Worm (Caenorhabditis elegans): ENCODE results near the gene F10C1.1.

F10C1.1 gene

ce11 chrII:5785504-5785903 lies 11.5 kb downstream of the F10C1.1 start:
- peak in 1 of 2 experiments; percentile 92 for TF ChIP-seq unc-62 (GFP tag; optimal IDR thresholded peaks at IDR 0.05 in 1 of 2)
- TF ChIP-seq unc-62 (tag; optimal IDR thresholded peaks at IDR 0.05): no peak
- TF ChIP-seq aha-1 (tag): no peak

- TF ChIP-seq cey-2 (tag; optimal IDR thresholded peaks at IDR 0.05; ENCODE audit: borderline replicate concordance, insufficient read depth) (no peak), snpc-1.2 (GFP tag; IDR thresholded peaks at IDR 0.05) (no peak), egl-27 (tag; optimal IDR thresholded peaks at IDR 0.05) (no peak), lin-29 (GFP tag; IDR thresholded peaks at IDR 0.05) (no peak), aha-1 (tag) (peak; percentile 74), zfp-2 (tag; optimal IDR thresholded peaks at IDR 0.05) (no peak), ZK337.2 (GFP tag; IDR thresholded peaks at IDR 0.05) (no peak)
Measured at ce11 chrII:5788815-5789214, 14.8 kb downstream of the F10C1.1 start, which contains the start of gene K05F1.13. Gene K05F1.13 (plus strand): TSS chrII:5789115.

- no peak for TF ChIP-seq nhr-25 (tag; optimal IDR thresholded peaks at IDR 0.05; ENCODE audit: borderline replicate concordance, insufficient read depth)
- no peak for TF ChIP-seq snpc-1.2 (GFP tag; IDR thresholded peaks at IDR 0.05)
- no peak for TF ChIP-seq nhr-77 (tag; optimal IDR thresholded peaks at IDR 0.05)
- no peak for TF ChIP-seq unc-39 (tag; optimal IDR thresholded peaks at IDR 0.05)
- no peak for TF ChIP-seq hlh-30 (tag; optimal IDR thresholded peaks at IDR 0.05; ENCODE audit: insufficient read depth)
- no peak for TF ChIP-seq skn-1 (tag; optimal IDR thresholded peaks at IDR 0.05)
- no peak for TF ChIP-seq fkh-10 (GFP tag; optimal IDR thresholded peaks at IDR 0.05)
- no peak for TF ChIP-seq arid-1 (GFP tag; conservative IDR thresholded peaks at IDR 0.05)
- no peak for TF ChIP-seq pha-4 (GFP tag; IDR thresholded peaks at IDR 0.05)
- TF ChIP-seq pha-4 (tag; optimal IDR thresholded peaks at IDR 0.05): no peak
- TF ChIP-seq unc-130 (GFP tag; optimal IDR thresholded peaks at IDR 0.05): no peak
- no peak for TF ChIP-seq lin-38 (GFP tag; IDR thresholded peaks at IDR 0.05)
- no peak for TF ChIP-seq lin-13 (GFP tag; optimal IDR thresholded peaks at IDR 0.05)
- TF ChIP-seq dpl-1 (GFP tag; optimal IDR thresholded peaks at IDR 0.05): no peak
- TF ChIP-seq daf-16 (GFP tag; optimal IDR thresholded peaks at IDR 0.05): peak in 1 of 2 experiments; percentile 40
- TF ChIP-seq daf-16 (tag; optimal IDR thresholded peaks at IDR 0.05): no peak
- peak; percentile 59 for TF ChIP-seq nhr-11 (tag; optimal IDR thresholded peaks at IDR 0.05)
- no peak for TF ChIP-seq mes-2 (tag; optimal IDR thresholded peaks at IDR 0.05; ENCODE audit: poor library complexity, severe bottlenecking)
- no peak for TF ChIP-seq ceh-44 (GFP tag; IDR thresholded peaks at IDR 0.05)
- TF ChIP-seq F37D6.2 (tag; optimal IDR thresholded peaks at IDR 0.05): no peak
- peak; percentile 81 for TF ChIP-seq aha-1 (tag)
- no peak for TF ChIP-seq ZK337.2 (GFP tag; IDR thresholded peaks at IDR 0.05)
Measured at ce11 chrII:5790313-5790773, 16.3 kb downstream of the F10C1.1 start, which contains the start of gene lect-2. Gene lect-2 (plus strand): TSS chrII:5790723.

ce11 chrII:5792490-5792889 lies 18.5 kb downstream of the F10C1.1 start, which contains the start of gene K05F1.14:
Gene K05F1.14 (minus strand): TSS chrII:5792590.
- TF ChIP-seq nhr-42 (GFP tag; IDR thresholded peaks at IDR 0.05) (no peak), dmd-8 (GFP tag; IDR thresholded peaks at IDR 0.05) (no peak), mep-1 (tag; optimal IDR thresholded peaks at IDR 0.05) (no peak), ZK546.5 (tag; optimal IDR thresholded peaks at IDR 0.05) (no peak), skn-1 (tag; optimal IDR thresholded peaks at IDR 0.05) (no peak), tag-97 (GFP tag; IDR thresholded peaks at IDR 0.05) (no peak)

- TF ChIP-seq ceh-32 (tag; optimal IDR thresholded peaks at IDR 0.05; ENCODE audit: poor library complexity): no peak
- TF ChIP-seq ceh-62 (tag; optimal IDR thresholded peaks at IDR 0.05): no peak
- TF ChIP-seq ceh-44 (GFP tag; IDR thresholded peaks at IDR 0.05): no peak
- TF ChIP-seq zfp-3 (GFP tag; conservative IDR thresholded peaks at IDR 0.05): no peak
- no peak for TF ChIP-seq nhr-111 (GFP tag; optimal IDR thresholded peaks at IDR 0.05)
- no peak for TF ChIP-seq spr-1 (tag; optimal IDR thresholded peaks at IDR 0.05)
- TF ChIP-seq rbr-2 (tag; optimal IDR thresholded peaks at IDR 0.05): no peak
- no peak for TF ChIP-seq nhr-6 (tag; optimal IDR thresholded peaks at IDR 0.05)
Measured at ce11 chrII:5794195-5794594, 20.2 kb downstream of the F10C1.1 start, which contains the start of gene acdh-8. Gene acdh-8 (plus strand): TSS chrII:5794495.

Data from whole organism, L4 larva.